Fruit fly (Drosophila melanogaster) whole organism, embryonic: ENCODE data around the gene CG43350.

Experiments used
- CG6854 ChIP-seq: fragments of 200-800 bp; sonication (Bioruptor generic); optimal IDR thresholded peaks from 3 replicates; lab custom pipeline; 2017; ENCODE audit warnings: missing biosample characterization, mild to moderate bottlenecking, missing genetic modification characterization
- Hey ChIP-seq: fragments of 200-800 bp; sonication (Bioruptor generic); optimal IDR thresholded peaks from 3 replicates; lab custom pipeline; 2018; ENCODE audit warnings: missing biosample characterization, mild to moderate bottlenecking, missing genetic modification characterization
- tll ChIP-seq, 2 experiments: fragments of 200-800 bp in 1 of 2; fragments of >200 bp in 1 of 2; sonication (Bioruptor generic) in 1 of 2; optimal IDR thresholded peaks; 2 replicates each; lab custom pipeline; 2017 to 2019; ENCODE audit warnings: missing biosample characterization in 2 of 2, missing genetic modification characterization in 2 of 2, mild to moderate bottlenecking in 1 of 2, moderate library complexity in 1 of 2

- no peak for TF ChIP-seq Hey (tag; lab: Kevin White, UChicago)
- no peak for TF ChIP-seq CG6854
- no peak for TF ChIP-seq tll (GFP tag; optimal IDR thresholded peaks at IDR 0.05; lab: Kevin White, UChicago)
Measured at dm6 chr2L:9333300-9333876, 16.0 kb upstream of the CG43350 start, which contains the start of gene Eaat1.
